Worm (Caenorhabditis elegans) whole organism, L4 larva: ENCODE results near the gene srw-15.

ENCODE experiments used
- D1046.2 ChIP-seq: fragments of 200-800 bp; sonication (Bioruptor generic); IDR thresholded peaks from 2 replicates; pipeline ENCODE4 v1.3.6; 2022; ENCODE audit warnings: missing genetic modification characterization, missing compliant biosample characterization
- F10B5.3 ChIP-seq: sonication (generic microtip); optimal IDR thresholded peaks from 2 replicates; lab custom pipeline; 2016; ENCODE audit warnings: mild to moderate bottlenecking, missing genetic modification characterization, missing compliant biosample characterization
- F37D6.2 ChIP-seq: sonication (generic microtip); optimal IDR thresholded peaks from 2 replicates; lab custom pipeline; 2016; ENCODE audit warnings: mild to moderate bottlenecking, missing genetic modification characterization, missing compliant biosample characterization
- F44E2.7 ChIP-seq: fragments of 200-800 bp; sonication (Bioruptor generic); IDR thresholded peaks from 2 replicates; pipeline ENCODE4 v2.1.2; 2022; ENCODE audit warnings: missing genetic modification characterization, missing compliant biosample characterization
- F49E8.2 ChIP-seq: sonication (generic microtip); optimal IDR thresholded peaks from 2 replicates; lab custom pipeline; 2016; ENCODE audit warnings: missing compliant biosample characterization, mild to moderate bottlenecking, missing genetic modification characterization, borderline replicate concordance
- T26A8.4 ChIP-seq: fragments of 200-800 bp; sonication (Bioruptor generic); IDR thresholded peaks from 2 replicates; pipeline ENCODE4 v1.3.6; 2022; ENCODE audit warnings: missing genetic modification characterization, missing compliant biosample characterization
- ZK337.2 ChIP-seq: fragments of 200-800 bp; sonication (Bioruptor generic); IDR thresholded peaks from 2 replicates; pipeline ENCODE4 v1.3.6; 2022; ENCODE audit warnings: missing genetic modification reagents, missing genetic modification characterization, missing compliant biosample characterization
- aha-1 ChIP-seq: fragments of 150-350 bp; peaks from one replicate; lab custom pipeline; 2014; ENCODE audit warnings: missing biosample characterization, missing genetic modification characterization
- ceh-28 ChIP-seq: fragments of 150-350 bp; optimal IDR thresholded peaks from 2 replicates; lab custom pipeline; 2014; ENCODE audit warnings: missing biosample characterization, missing genetic modification reagents, missing genetic modification characterization
- ceh-44 ChIP-seq: fragments of 200-800 bp; sonication (Bioruptor generic); IDR thresholded peaks from 2 replicates; pipeline ENCODE4 v1.3.6; 2022; ENCODE audit warnings: missing genetic modification reagents, missing genetic modification characterization, missing compliant biosample characterization
- ceh-62 ChIP-seq: sonication (generic microtip); optimal IDR thresholded peaks from 2 replicates; lab custom pipeline; 2017; ENCODE audit warnings: missing biosample characterization, missing genetic modification characterization
- ceh-82 ChIP-seq: sonication (generic microtip); optimal IDR thresholded peaks from 2 replicates; lab custom pipeline; 2017; ENCODE audit warnings: missing biosample characterization, missing genetic modification characterization
- dmd-9 ChIP-seq: fragments of 200-800 bp; sonication (Bioruptor generic); IDR thresholded peaks from 2 replicates; pipeline ENCODE4 v1.3.6; 2022; ENCODE audit warnings: missing genetic modification reagents, missing genetic modification characterization, missing compliant biosample characterization
- dpl-1 ChIP-seq: fragments of 150-350 bp; optimal IDR thresholded peaks from 2 replicates; lab custom pipeline; 2014; ENCODE audit warnings: missing biosample characterization, missing genetic modification reagents, missing genetic modification characterization
- dve-1 ChIP-seq: sonication (generic microtip); optimal IDR thresholded peaks from 2 replicates; lab custom pipeline; 2017; ENCODE audit warnings: antibody characterized with exemption, mild to moderate bottlenecking, missing genetic modification characterization, missing compliant biosample characterization; ENCODE audit not compliant: insufficient read depth
- fkh-10 ChIP-seq: fragments of 150-350 bp; optimal IDR thresholded peaks from 2 replicates; lab custom pipeline; 2014; ENCODE audit warnings: missing biosample characterization, missing genetic modification reagents, missing genetic modification characterization
- hlh-11 ChIP-seq: fragments of 200-800 bp; sonication (Bioruptor generic); optimal IDR thresholded peaks from 2 replicates; lab custom pipeline; 2018; ENCODE audit warnings: mild to moderate bottlenecking, missing genetic modification characterization, missing compliant biosample characterization
- jun-1 ChIP-seq: fragments of 150-350 bp; optimal IDR thresholded peaks from 2 replicates; lab custom pipeline; 2014; ENCODE audit warnings: missing biosample characterization, missing genetic modification reagents, missing genetic modification characterization
- lin-15B ChIP-seq: fragments of 150-350 bp; sonication (generic microtip); optimal IDR thresholded peaks from 3 replicates; lab custom pipeline; 2014; ENCODE audit warnings: missing biosample characterization, missing genetic modification characterization
- lir-3 ChIP-seq: sonication (generic microtip); optimal IDR thresholded peaks from 2 replicates; lab custom pipeline; 2016; ENCODE audit warnings: mild to moderate bottlenecking, missing genetic modification characterization, missing compliant biosample characterization
- madf-5 ChIP-seq, 2 experiments: fragments of 200-800 bp; sonication (Bioruptor generic); IDR thresholded peaks; 2 replicates each; pipeline ENCODE4 v1.3.6; 2022; ENCODE audit warnings: missing compliant biosample characterization in 2 of 2, missing genetic modification characterization in 2 of 2
- mes-2 ChIP-seq: sonication (generic microtip); optimal IDR thresholded peaks from 2 replicates; lab custom pipeline; 2016; ENCODE audit warnings: missing genotype, mild to moderate bottlenecking, missing genetic modification characterization, missing compliant biosample characterization; ENCODE audit not compliant: poor library complexity, severe bottlenecking
- mxl-2 ChIP-seq: fragments of 200-800 bp; sonication (Bioruptor generic); conservative IDR thresholded peaks from 2 replicates; pipeline ENCODE4 v1.3.6; 2022; ENCODE audit warnings: missing genetic modification reagents, missing genetic modification characterization, missing compliant biosample characterization
- mxl-3 ChIP-seq: fragments of 200-800 bp; sonication (Bioruptor generic); optimal IDR thresholded peaks from 2 replicates; lab custom pipeline; 2018; ENCODE audit warnings: mild to moderate bottlenecking, missing genetic modification characterization, missing compliant biosample characterization
- nhr-111 ChIP-seq: fragments of 200-800 bp; sonication (Bioruptor generic); optimal IDR thresholded peaks from 2 replicates; lab custom pipeline; 2018; ENCODE audit warnings: mild to moderate bottlenecking, missing genetic modification characterization, missing compliant biosample characterization
- set-16 ChIP-seq: fragments of 200-800 bp; sonication (Bioruptor generic); IDR thresholded peaks from 2 replicates; pipeline ENCODE4 v1.3.6; 2022; ENCODE audit warnings: missing genetic modification reagents, missing genetic modification characterization, missing compliant biosample characterization
- skn-1 ChIP-seq: fragments of 150-350 bp; optimal IDR thresholded peaks from 2 replicates; lab custom pipeline; 2014; ENCODE audit warnings: missing biosample characterization, missing genetic modification characterization
- tag-97 ChIP-seq: fragments of 200-800 bp; sonication (Bioruptor generic); IDR thresholded peaks from 2 replicates; pipeline ENCODE4 v1.3.6; 2022; ENCODE audit warnings: missing genetic modification characterization, missing compliant biosample characterization
- unc-130 ChIP-seq: sonication (generic microtip); optimal IDR thresholded peaks from 2 replicates; lab custom pipeline; 2016; ENCODE audit warnings: missing genetic modification reagents, missing genetic modification characterization, missing compliant biosample characterization
- unc-39 ChIP-seq: sonication (generic microtip); optimal IDR thresholded peaks from 2 replicates; lab custom pipeline; 2017; ENCODE audit warnings: missing biosample characterization, missing genetic modification characterization
- unc-62 ChIP-seq, 3 experiments: fragments of 150-350 bp in 1 of 3; sonication (generic microtip); optimal IDR thresholded peaks in 2 of 3; peaks in 1 of 3; 1 replicate in 1 of 3; 2 replicates in 2 of 3; lab custom pipeline; 2014 to 2017; ENCODE audit warnings: missing biosample characterization in 3 of 3, missing genetic modification characterization in 3 of 3, missing genetic modification reagents in 3 of 3, missing genotype in 1 of 3
- zag-1 ChIP-seq: fragments of 150-350 bp; optimal IDR thresholded peaks from 2 replicates; lab custom pipeline; 2014; ENCODE audit warnings: missing biosample characterization, missing genetic modification characterization
- zip-11 ChIP-seq: fragments of 200-800 bp; sonication (Bioruptor generic); IDR thresholded peaks from 2 replicates; pipeline ENCODE4 v1.3.6; 2022; ENCODE audit warnings: missing genetic modification characterization, missing compliant biosample characterization
- ztf-7 ChIP-seq: fragments of 150-350 bp; optimal IDR thresholded peaks from 2 replicates; lab custom pipeline; 2014; ENCODE audit warnings: missing biosample characterization, missing genetic modification characterization

Gene srw-15

ce11 chrV:15265814-15266213, 35.5 kb downstream of the srw-15 start, which contains the start of gene M01B2.13:
M01B2.13 (minus strand) TSS chrV:15265914.
- TF ChIP-seq jun-1 (tag; lab: Kevin White, UChicago) (no peak), dve-1 (tag; lab: Kevin White, UChicago) (no peak), hlh-11 (tag; lab: Kevin White, UChicago) (no peak), F44E2.7 (GFP tag; lab: Robert Waterston, UW) (no peak), zag-1 (tag; lab: Kevin White, UChicago) (no peak), mxl-3 (no peak), dpl-1 (GFP tag; lab: Kevin White, UChicago) (no peak), unc-39 (tag; lab: Kevin White, UChicago) (no peak), aha-1 (no peak), F10B5.3 (tag; lab: Kevin White, UChicago) (no peak), mxl-2 (GFP tag; lab: Robert Waterston, UW) (no peak), ceh-44 (no peak), ceh-82 (tag; lab: Kevin White, UChicago) (no peak)

- TF ChIP-seq T26A8.4: no peak
- no peak for TF ChIP-seq mes-2 (tag; lab: Kevin White, UChicago)
- no peak for TF ChIP-seq F49E8.2 (tag; lab: Kevin White, UChicago)
- no peak for TF ChIP-seq F37D6.2
- TF ChIP-seq F44E2.7 (GFP tag; lab: Robert Waterston, UW): no peak
- TF ChIP-seq dmd-9 (GFP tag; lab: Robert Waterston, UW): no peak
- no peak for TF ChIP-seq madf-5 (GFP tag; IDR thresholded peaks at IDR 0.05; lab: Robert Waterston, UW)
- TF ChIP-seq nhr-111 (GFP tag; lab: Kevin White, UChicago): no peak
- no peak for TF ChIP-seq skn-1
- TF ChIP-seq fkh-10 (GFP tag; lab: Kevin White, UChicago): no peak
- no peak for TF ChIP-seq ceh-62 (tag; lab: Kevin White, UChicago)
- TF ChIP-seq lin-15B (tag; lab: Kevin White, UChicago): no peak
- no peak for TF ChIP-seq D1046.2 (GFP tag; lab: Robert Waterston, UW)
- TF ChIP-seq unc-130 (GFP tag; lab: Kevin White, UChicago): no peak
- no peak for TF ChIP-seq ztf-7 (tag; lab: Kevin White, UChicago)
These were observed 37.1 kb downstream of the srw-15 start, which contains the start of gene T10H4.13 for ce11 chrV:15267405-15267804. T10H4.13 (minus strand) TSS chrV:15267505.

- TF ChIP-seq tag-97 (GFP tag; lab: Robert Waterston, UW): no peak
- peak in 1 of 2 experiments; percentile 56 for TF ChIP-seq unc-62 (GFP tag; optimal IDR thresholded peaks at IDR 0.05 in 1 of 2; lab: Kevin White, UChicago)
- TF ChIP-seq unc-62 (tag; optimal IDR thresholded peaks at IDR 0.05; lab: Kevin White, UChicago): no peak
These were observed 38.0 kb downstream of the srw-15 start, which contains the start of gene srw-22 for ce11 chrV:15268302-15268701. srw-22 (plus strand) TSS chrV:15268602.

ce11 chrV:15272263-15272662, 41.9 kb downstream of the srw-15 start, which contains the start of gene T10H4.4:
T10H4.4 (minus strand) TSS chrV:15272363.
- TF ChIP-seq zip-11 (GFP tag; lab: Robert Waterston, UW): no peak
- TF ChIP-seq aha-1: peak; percentile 65
- TF ChIP-seq ceh-28 (tag; lab: Kevin White, UChicago): no peak
- TF ChIP-seq, all 104 proteins: peak for 1

- no peak for TF ChIP-seq lir-3 (tag; lab: Kevin White, UChicago)
- no peak for TF ChIP-seq madf-5 (GFP tag; IDR thresholded peaks at IDR 0.05; lab: Robert Waterston, UW)
- TF ChIP-seq ZK337.2 (GFP tag; lab: Robert Waterston, UW): no peak
- no peak for TF ChIP-seq set-16 (GFP tag; lab: Robert Waterston, UW)
These were observed 44.4 kb downstream of the srw-15 start, which contains the start of gene srw-16 for ce11 chrV:15274757-15275156. srw-16 (minus strand) TSS chrV:15274857.
